Worm (Caenorhabditis elegans) whole organism, L3 larva: ENCODE data around the gene egl-26.
A peak's percentile ranks its signal among the peaks of the same experiment; 100 is the strongest.

ENCODE experiments used
- R02D3.7 ChIP-seq: fragments of 150-350 bp; optimal IDR thresholded peaks from 2 replicates; lab custom pipeline; 2014; ENCODE audit warnings: missing biosample characterization, missing genetic modification characterization
- ZK546.5 ChIP-seq: sonication (generic microtip); optimal IDR thresholded peaks from 2 replicates; lab custom pipeline; 2017; ENCODE audit warnings: missing biosample characterization, missing genetic modification characterization
- aly-2 ChIP-seq: fragments of 150-350 bp; optimal IDR thresholded peaks from 2 replicates; lab custom pipeline; 2014; ENCODE audit warnings: missing biosample characterization, missing genetic modification characterization
- ceh-16 ChIP-seq: sonication (generic microtip); optimal IDR thresholded peaks from 2 replicates; lab custom pipeline; 2017; ENCODE audit warnings: missing biosample characterization, missing genetic modification characterization
- ceh-28 ChIP-seq: fragments of 150-350 bp; optimal IDR thresholded peaks from 2 replicates; lab custom pipeline; 2014; ENCODE audit warnings: missing biosample characterization, missing genetic modification reagents, missing genetic modification characterization
- ceh-82 ChIP-seq: fragments of 150-350 bp; optimal IDR thresholded peaks from 2 replicates; lab custom pipeline; 2014; ENCODE audit warnings: missing biosample characterization, missing genetic modification characterization
- ceh-9 ChIP-seq: sonication (generic microtip); optimal IDR thresholded peaks from 2 replicates; lab custom pipeline; 2018; ENCODE audit warnings: missing biosample characterization, missing genetic modification characterization
- daf-12 ChIP-seq: fragments of 150-350 bp; optimal IDR thresholded peaks from 2 replicates; lab custom pipeline; 2014; ENCODE audit warnings: missing biosample characterization, missing genetic modification reagents, missing genetic modification characterization
- egl-27 ChIP-seq: sonication (generic microtip); optimal IDR thresholded peaks from 4 replicates; lab custom pipeline; 2017; ENCODE audit warnings: missing biosample characterization, missing genetic modification reagents, missing genetic modification characterization
- egl-5 ChIP-seq: fragments of 150-350 bp; optimal IDR thresholded peaks from 2 replicates; lab custom pipeline; 2017; ENCODE audit warnings: missing biosample characterization, missing genetic modification reagents, missing genetic modification characterization, inconsistent platforms
- elt-2 ChIP-seq: sonication (generic microtip); optimal IDR thresholded peaks from 2 replicates; lab custom pipeline; 2016; ENCODE audit warnings: missing genetic modification reagents, mild to moderate bottlenecking, missing genetic modification characterization, missing compliant biosample characterization
- elt-3 ChIP-seq, 3 experiments: fragments of 150-350 bp in 1 of 3; sonication (generic microtip) in 2 of 3; optimal IDR thresholded peaks; 2 replicates in 2 of 3; 4 replicates in 1 of 3; lab custom pipeline; 2014 to 2017; ENCODE audit warnings: missing biosample characterization in 3 of 3, missing genetic modification characterization in 3 of 3
- eor-1 ChIP-seq, 2 experiments: fragments of 150-350 bp; optimal IDR thresholded peaks; 2 replicates each; lab custom pipeline; 2014 to 2018; ENCODE audit warnings: missing biosample characterization in 2 of 2, missing genetic modification characterization in 2 of 2
- fkh-10 ChIP-seq: sonication (generic microtip); optimal IDR thresholded peaks from 2 replicates; lab custom pipeline; 2017; ENCODE audit warnings: missing biosample characterization, missing genetic modification reagents, missing genetic modification characterization
- fkh-2 ChIP-seq: fragments of 150-350 bp; optimal IDR thresholded peaks from 2 replicates; lab custom pipeline; 2014; ENCODE audit warnings: missing biosample characterization, missing genetic modification reagents, missing genetic modification characterization
- fos-1 ChIP-seq: fragments of 150-350 bp; optimal IDR thresholded peaks from 2 replicates; lab custom pipeline; 2014; ENCODE audit warnings: missing biosample characterization, missing genetic modification characterization
- hmg-11 ChIP-seq: sonication (generic microtip); optimal IDR thresholded peaks from 2 replicates; lab custom pipeline; 2016; ENCODE audit warnings: missing genetic modification characterization, missing compliant biosample characterization
- jun-1 ChIP-seq: fragments of 150-350 bp; optimal IDR thresholded peaks from 2 replicates; lab custom pipeline; 2014; ENCODE audit warnings: missing biosample characterization, missing genetic modification reagents, missing genetic modification characterization
- lin-15B ChIP-seq: fragments of 150-350 bp; optimal IDR thresholded peaks from 2 replicates; lab custom pipeline; 2014; ENCODE audit warnings: missing biosample characterization, missing genetic modification characterization
- lin-39 ChIP-seq: fragments of 150-350 bp; optimal IDR thresholded peaks from 2 replicates; lab custom pipeline; 2018; ENCODE audit warnings: missing biosample characterization, missing genetic modification reagents, missing genetic modification characterization
- lsy-12 ChIP-seq: sonication (generic microtip); optimal IDR thresholded peaks from 2 replicates; lab custom pipeline; 2016; ENCODE audit warnings: mild to moderate bottlenecking, missing genetic modification characterization, missing compliant biosample characterization
- mdl-1 ChIP-seq: fragments of 150-350 bp; optimal IDR thresholded peaks from 2 replicates; lab custom pipeline; 2014; ENCODE audit warnings: missing biosample characterization, missing genetic modification characterization
- mml-1 ChIP-seq: fragments of 150-350 bp; sonication (generic microtip); optimal IDR thresholded peaks from 3 replicates; lab custom pipeline; 2014; ENCODE audit warnings: missing biosample characterization, missing genetic modification characterization
- nhr-11 ChIP-seq: fragments of 150-350 bp; optimal IDR thresholded peaks from 2 replicates; lab custom pipeline; 2014; ENCODE audit warnings: missing biosample characterization, missing genetic modification characterization
- nhr-12 ChIP-seq: fragments of 150-350 bp; optimal IDR thresholded peaks from 2 replicates; lab custom pipeline; 2014; ENCODE audit warnings: missing biosample characterization, missing genetic modification characterization
- nhr-23 ChIP-seq: fragments of 150-350 bp; optimal IDR thresholded peaks from 2 replicates; lab custom pipeline; 2014; ENCODE audit warnings: missing biosample characterization, missing genetic modification reagents, missing genetic modification characterization
- nhr-237 ChIP-seq: fragments of 150-350 bp; optimal IDR thresholded peaks from 2 replicates; lab custom pipeline; 2014; ENCODE audit warnings: missing biosample characterization, missing genetic modification characterization
- nhr-43 ChIP-seq: sonication (generic microtip); optimal IDR thresholded peaks from 2 replicates; lab custom pipeline; 2016; ENCODE audit warnings: mild to moderate bottlenecking, missing genetic modification characterization, missing compliant biosample characterization; ENCODE audit not compliant: poor library complexity, severe bottlenecking
- nhr-67 ChIP-seq: fragments of 150-350 bp; optimal IDR thresholded peaks from 2 replicates; lab custom pipeline; 2014; ENCODE audit warnings: missing biosample characterization, missing genetic modification characterization
- nhr-76 ChIP-seq: fragments of 150-350 bp; sonication (generic microtip); optimal IDR thresholded peaks from 5 replicates; lab custom pipeline; 2014; ENCODE audit warnings: missing biosample characterization, missing genetic modification characterization
- skn-1 ChIP-seq: fragments of 150-350 bp; optimal IDR thresholded peaks from 2 replicates; lab custom pipeline; 2014; ENCODE audit warnings: missing biosample characterization, missing genetic modification characterization
- snpc-4 ChIP-seq: fragments of 150-350 bp; optimal IDR thresholded peaks from 2 replicates; lab custom pipeline; 2014; ENCODE audit warnings: missing biosample characterization, missing genetic modification characterization
- tbx-2 ChIP-seq: sonication (generic microtip); optimal IDR thresholded peaks from 2 replicates; lab custom pipeline; 2016; ENCODE audit warnings: mild to moderate bottlenecking, missing genetic modification characterization, missing compliant biosample characterization
- unc-39 ChIP-seq: sonication (generic microtip); optimal IDR thresholded peaks from 4 replicates; lab custom pipeline; 2017; ENCODE audit warnings: missing biosample characterization, missing genetic modification characterization
- unc-62 ChIP-seq: fragments of 150-350 bp; sonication (generic microtip); optimal IDR thresholded peaks from 4 replicates; lab custom pipeline; 2014; ENCODE audit warnings: missing biosample characterization, missing genetic modification reagents, missing genetic modification characterization
- ztf-11 ChIP-seq: fragments of 150-350 bp; optimal IDR thresholded peaks from 2 replicates; lab custom pipeline; 2014; ENCODE audit warnings: missing biosample characterization, missing genetic modification characterization
- ztf-4 ChIP-seq: fragments of 150-350 bp; optimal IDR thresholded peaks from 2 replicates; lab custom pipeline; 2014; ENCODE audit warnings: missing biosample characterization, missing genetic modification characterization

The egl-26 gene

DNA sequence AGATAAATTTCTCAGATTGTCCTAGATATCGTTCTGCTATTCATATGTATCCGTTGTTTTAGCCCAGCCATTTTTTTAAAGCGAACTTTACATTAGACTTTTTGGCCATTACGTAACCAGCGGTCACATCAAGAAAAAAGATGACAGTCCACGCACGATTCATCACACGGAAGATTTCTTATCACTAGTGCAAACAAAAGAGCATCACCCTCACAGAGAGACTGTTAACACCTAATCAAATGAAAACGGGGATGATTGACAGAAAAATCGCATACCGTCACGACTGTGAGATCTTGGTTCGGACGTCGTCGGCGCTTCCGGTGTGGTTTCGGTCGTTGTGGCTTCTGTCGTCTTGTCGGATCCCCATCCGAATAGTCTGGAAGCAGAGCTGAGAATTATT is 7.2 kb downstream of the egl-26 start:
- no peak for TF ChIP-seq R02D3.7 (tag; lab: Kevin White, UChicago)
- peak; percentile 16 for TF ChIP-seq elt-2 (tag; lab: Kevin White, UChicago)
- no peak for TF ChIP-seq unc-62 (GFP tag; lab: Kevin White, UChicago)

DNA sequence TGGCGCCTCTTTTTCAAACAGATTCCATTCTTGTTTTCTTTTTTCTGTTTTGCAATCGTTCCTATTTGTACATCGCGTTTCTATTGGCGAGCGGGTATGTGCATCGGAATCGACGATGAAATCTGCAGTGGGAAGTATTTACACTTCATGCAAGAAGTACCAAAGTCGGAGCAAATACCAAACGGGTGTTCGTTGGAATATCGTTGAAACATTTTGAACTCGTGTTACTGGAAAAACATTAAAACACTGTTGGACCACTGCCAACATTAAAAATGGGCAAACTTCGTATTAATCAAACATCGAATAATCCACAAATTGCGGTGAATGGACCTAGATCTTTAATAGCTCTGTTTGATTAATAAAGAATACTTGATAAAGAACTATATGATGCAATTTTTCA is 9.7 kb downstream of the egl-26 start, which contains the start of gene C23H3.9:
Gene C23H3.9 (minus strand): TSS at position 101 of the 400 bp plus-strand sequence.
- TF ChIP-seq hmg-11 (tag; lab: Kevin White, UChicago): no peak
- TF ChIP-seq lin-15B (tag; lab: Kevin White, UChicago): no peak
- no peak for TF ChIP-seq elt-2 (tag; lab: Kevin White, UChicago)
- no peak for TF ChIP-seq unc-39 (tag; lab: Kevin White, UChicago)
- TF ChIP-seq fos-1: no peak
- no peak for TF ChIP-seq mml-1 (tag; lab: Kevin White, UChicago)
- no peak for TF ChIP-seq ztf-4 (tag; lab: Kevin White, UChicago)
- TF ChIP-seq jun-1 (tag; lab: Kevin White, UChicago): no peak
- no peak for TF ChIP-seq nhr-67 (tag; lab: Kevin White, UChicago)
- TF ChIP-seq ceh-82: no peak
- TF ChIP-seq ceh-16: no peak
- TF ChIP-seq snpc-4 (tag; lab: Kevin White, UChicago): no peak
- no peak for TF ChIP-seq nhr-11 (tag; lab: Kevin White, UChicago)
- TF ChIP-seq tbx-2 (tag; lab: Kevin White, UChicago): no peak
- no peak for TF ChIP-seq R02D3.7 (tag; lab: Kevin White, UChicago)
- TF ChIP-seq ceh-28: no peak
- TF ChIP-seq, all 47 proteins: peak for 0

DNA sequence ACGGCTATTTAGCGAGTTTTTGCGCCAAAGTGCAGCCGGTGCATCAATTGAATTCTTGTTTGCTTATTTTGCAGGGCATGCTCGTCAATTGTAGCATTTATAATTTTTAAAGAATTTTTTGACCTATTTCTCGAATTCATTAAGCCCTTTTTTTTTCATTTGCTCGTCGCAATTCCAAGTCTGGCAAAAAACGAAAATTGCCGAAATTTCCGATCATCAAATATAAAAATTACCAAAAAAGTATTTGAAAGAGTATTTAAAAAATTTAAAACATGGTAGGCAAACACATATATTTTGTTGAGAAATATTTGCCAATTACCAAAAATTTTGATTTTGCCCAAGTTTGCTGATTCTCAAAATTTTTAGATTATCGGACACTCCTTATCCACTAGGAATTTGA is 14.7 kb downstream of the egl-26 start, which contains the start of gene C50D2.6:
Gene C50D2.6 (plus strand): TSS at position 301 of the 400 bp plus-strand sequence.
- TF ChIP-seq mml-1 (tag; lab: Kevin White, UChicago) (no peak), ceh-9 (tag; lab: Kevin White, UChicago) (no peak), elt-2 (tag; lab: Kevin White, UChicago) (no peak), nhr-12 (tag; lab: Kevin White, UChicago) (no peak), nhr-67 (tag; lab: Kevin White, UChicago) (no peak), nhr-11 (tag; lab: Kevin White, UChicago) (no peak), unc-62 (GFP tag; lab: Kevin White, UChicago) (no peak), fkh-2 (tag; lab: Kevin White, UChicago) (no peak)

DNA sequence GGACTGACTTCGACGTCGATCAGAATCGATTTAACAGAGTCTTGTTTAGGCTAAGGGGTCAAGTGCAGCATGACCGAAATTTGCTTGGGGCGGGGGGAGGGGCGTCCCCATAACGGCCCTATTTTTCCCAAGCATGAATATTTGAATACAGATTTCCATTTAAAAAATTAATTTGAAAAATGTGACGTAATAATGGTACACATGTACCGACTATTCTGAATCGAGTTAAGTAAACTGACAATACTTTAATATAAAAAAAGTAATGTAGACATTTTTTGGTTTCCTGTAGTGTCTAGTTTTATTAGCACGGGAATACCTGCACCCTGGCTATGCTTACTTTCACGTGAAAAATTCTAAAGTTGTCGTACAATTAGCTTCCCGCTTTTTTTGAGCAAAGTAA is 17.3 kb downstream of the egl-26 start:
- TF ChIP-seq ztf-4 (tag; lab: Kevin White, UChicago): no peak
- TF ChIP-seq daf-12 (tag; lab: Kevin White, UChicago): no peak
- no peak for TF ChIP-seq nhr-76
- TF ChIP-seq mml-1 (tag; lab: Kevin White, UChicago): no peak
- no peak for TF ChIP-seq ceh-28
- no peak for TF ChIP-seq ZK546.5 (tag; lab: Kevin White, UChicago)
- no peak for TF ChIP-seq lin-15B (tag; lab: Kevin White, UChicago)
- TF ChIP-seq skn-1: no peak
- TF ChIP-seq mdl-1 (tag; lab: Kevin White, UChicago): no peak
- no peak for TF ChIP-seq fkh-10 (GFP tag; lab: Kevin White, UChicago)
- no peak for TF ChIP-seq elt-3 (tag; optimal IDR thresholded peaks at IDR 0.05; lab: Kevin White, UChicago)
- TF ChIP-seq ztf-11 (tag; lab: Kevin White, UChicago): no peak
- no peak for TF ChIP-seq jun-1 (tag; lab: Kevin White, UChicago)
- TF ChIP-seq egl-27 (tag; lab: Kevin White, UChicago): no peak
- TF ChIP-seq nhr-67 (tag; lab: Kevin White, UChicago): no peak
- no peak for TF ChIP-seq eor-1 (tag; optimal IDR thresholded peaks at IDR 0.05; lab: Kevin White, UChicago)
- no peak for TF ChIP-seq ceh-9 (tag; lab: Kevin White, UChicago)
- TF ChIP-seq unc-39 (tag; lab: Kevin White, UChicago): no peak
- TF ChIP-seq aly-2 (tag; lab: Kevin White, UChicago): no peak
- no peak for TF ChIP-seq fkh-2 (tag; lab: Kevin White, UChicago)

DNA sequence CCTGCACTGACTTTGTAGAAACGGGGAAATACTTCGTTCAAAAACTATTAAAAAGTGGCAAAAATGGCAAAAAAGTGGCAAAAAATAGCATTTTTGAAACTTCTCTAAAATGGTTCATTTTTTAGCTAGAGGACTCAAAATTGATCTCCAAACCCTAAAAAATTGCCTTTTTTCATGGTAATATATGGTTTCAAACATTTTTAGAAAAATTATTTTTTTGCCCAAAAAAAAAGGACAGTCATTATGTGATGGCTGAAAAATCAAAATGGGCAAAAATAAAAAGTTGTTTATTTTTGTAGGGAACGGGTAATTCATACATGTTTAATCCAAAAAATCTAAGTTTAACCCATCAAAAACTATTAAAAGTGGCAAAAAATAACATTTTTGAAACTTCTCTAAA is 18.5 kb downstream of the egl-26 start:
- TF ChIP-seq nhr-23 (tag; lab: Kevin White, UChicago) (no peak), skn-1 (no peak), mml-1 (tag; lab: Kevin White, UChicago) (no peak), fos-1 (no peak), egl-5 (no peak), eor-1 (tag; optimal IDR thresholded peaks at IDR 0.05; lab: Kevin White, UChicago) (no peak), snpc-4 (tag; lab: Kevin White, UChicago) (no peak), lin-39 (tag; lab: Kevin White, UChicago) (no peak), nhr-237 (tag; lab: Kevin White, UChicago) (no peak), ceh-16 (no peak), lsy-12 (tag; lab: Kevin White, UChicago) (no peak), tbx-2 (tag; lab: Kevin White, UChicago) (no peak), ceh-9 (tag; lab: Kevin White, UChicago) (no peak), hmg-11 (tag; lab: Kevin White, UChicago) (no peak), ceh-28 (no peak), nhr-67 (tag; lab: Kevin White, UChicago) (no peak), ztf-11 (tag; lab: Kevin White, UChicago) (no peak), unc-62 (GFP tag; lab: Kevin White, UChicago) (no peak), nhr-43 (tag; lab: Kevin White, UChicago) (no peak)
